Worm (Caenorhabditis elegans): ENCODE measurements around the gene hlb-1.
A peak's percentile ranks its signal among the peaks of the same experiment; 100 is the strongest.

hlb-1 gene

ce11 chrX:13903769-13904168, 21.2 kb upstream of the hlb-1 start:
- TF ChIP-seq sox-2 (GFP tag; IDR thresholded peaks at IDR 0.05) (no peak), odd-2 (tag; optimal IDR thresholded peaks at IDR 0.05) (no peak), gmeb-2 (tag; optimal IDR thresholded peaks at IDR 0.05) (no peak), T23F11.4 (GFP tag; optimal IDR thresholded peaks at IDR 0.05) (no peak)

ce11 chrX:13903328-13903727, 20.8 kb upstream of the hlb-1 start, which contains the start of gene sra-39:
Gene sra-39 (minus strand): TSS chrX:13903428.
- no peak for TF ChIP-seq ama-1 (optimal IDR thresholded peaks at IDR 0.05)
- TF ChIP-seq T23F11.4 (GFP tag; optimal IDR thresholded peaks at IDR 0.05), result no peak
- TF ChIP-seq ceh-24 (tag; optimal IDR thresholded peaks at IDR 0.05), result no peak
- TF ChIP-seq sdc-2 (tag; optimal IDR thresholded peaks at IDR 0.05), result no peak

ce11 chrX:13900047-13900446, 17.5 kb upstream of the hlb-1 start, which contains the start of gene sra-38:
Gene sra-38 (minus strand): TSS chrX:13900147.
- no peak for TF ChIP-seq K02D7.2 (tag; optimal IDR thresholded peaks at IDR 0.05)

DNA sequence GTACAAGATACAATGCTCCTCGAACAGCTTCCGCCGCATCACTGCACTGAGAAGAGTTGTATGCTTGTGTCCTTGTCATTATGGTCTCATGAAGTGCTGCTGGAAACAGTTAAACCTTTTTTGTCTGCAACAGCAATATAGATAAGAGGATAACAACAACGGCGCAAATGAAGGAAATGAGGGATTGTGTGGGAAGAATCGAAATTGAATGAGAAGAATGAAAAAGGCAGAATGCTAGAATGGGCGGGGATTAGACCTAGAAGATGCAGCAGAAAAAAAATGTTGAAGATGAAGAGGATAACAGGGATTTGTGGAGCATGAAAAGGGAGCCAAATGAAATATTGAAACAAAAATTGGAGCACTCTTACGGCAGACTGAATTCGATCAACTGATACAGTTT, 10.7 kb upstream of the hlb-1 start, which contains the start of gene sra-37:
TSS of gene sra-37 (minus strand) at position 101 of the 400 bp plus-strand sequence.
- no peak for TF ChIP-seq rnt-1 (tag; optimal IDR thresholded peaks at IDR 0.05)
- no peak for TF ChIP-seq ceh-34 (tag; optimal IDR thresholded peaks at IDR 0.05)
- TF ChIP-seq elt-2 (tag; optimal IDR thresholded peaks at IDR 0.05), result no peak
- no peak for TF ChIP-seq pag-3 (tag; optimal IDR thresholded peaks at IDR 0.05; ENCODE audit: borderline replicate concordance)
- TF ChIP-seq F13H6.1 (tag; optimal IDR thresholded peaks at IDR 0.05), result no peak
- no peak for TF ChIP-seq ceh-31 (tag; optimal IDR thresholded peaks at IDR 0.05)
- no peak for TF ChIP-seq fax-1 (tag; optimal IDR thresholded peaks at IDR 0.05)
- no peak for TF ChIP-seq ceh-6 (GFP tag; optimal IDR thresholded peaks at IDR 0.05)
- TF ChIP-seq unc-55 (GFP tag; optimal IDR thresholded peaks at IDR 0.05), result no peak
- no peak for TF ChIP-seq hlh-15 (tag; optimal IDR thresholded peaks at IDR 0.05)
- no peak for TF ChIP-seq pha-4 (tag; optimal IDR thresholded peaks at IDR 0.05)
- TF ChIP-seq unc-3 (GFP tag; conservative IDR thresholded peaks at IDR 0.05), result no peak
- TF ChIP-seq unc-3 (tag; optimal IDR thresholded peaks at IDR 0.05), result no peak
- no peak for TF ChIP-seq hlh-30 (tag; optimal IDR thresholded peaks at IDR 0.05; ENCODE audit: insufficient read depth)
- TF ChIP-seq unc-42 (tag; optimal IDR thresholded peaks at IDR 0.05), result no peak
- no peak for TF ChIP-seq ets-4 (tag; optimal IDR thresholded peaks at IDR 0.05)
- TF ChIP-seq unc-86 (tag; optimal IDR thresholded peaks at IDR 0.05), result no peak
- no peak for TF ChIP-seq zip-5 (tag; optimal IDR thresholded peaks at IDR 0.05)
- TF ChIP-seq sdc-2 (tag; optimal IDR thresholded peaks at IDR 0.05), result no peak
- TF ChIP-seq sox-4 (tag; optimal IDR thresholded peaks at IDR 0.05), result no peak
- no peak for TF ChIP-seq ahr-1 (tag; optimal IDR thresholded peaks at IDR 0.05)

DNA sequence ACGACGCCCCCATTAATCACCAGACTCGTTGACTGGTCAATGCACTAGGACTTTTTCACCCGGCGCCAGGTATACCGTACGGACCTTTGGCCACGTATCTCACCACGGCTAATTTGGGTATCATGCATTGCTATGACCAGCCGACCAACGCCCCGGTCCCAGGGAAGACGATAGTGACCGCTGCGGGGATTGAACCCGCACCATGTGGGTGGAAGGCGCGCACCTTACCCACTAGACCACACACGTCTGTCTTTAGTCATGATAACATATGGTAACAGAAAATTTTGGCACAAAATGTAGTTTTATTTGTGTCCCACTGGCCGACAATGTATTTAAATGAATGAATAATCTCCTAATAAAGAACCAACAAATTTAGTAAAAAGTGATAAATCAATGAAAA, 3.7 kb upstream of the hlb-1 start:
- TF ChIP-seq dve-1 (tag; optimal IDR thresholded peaks at IDR 0.05) (no peak), tbx-7 (tag; optimal IDR thresholded peaks at IDR 0.05) (no peak), gmeb-2 (tag; optimal IDR thresholded peaks at IDR 0.05) (no peak), hlh-13 (GFP tag; optimal IDR thresholded peaks at IDR 0.05) (no peak), pat-9 (tag; optimal IDR thresholded peaks at IDR 0.05) (no peak), ceh-34 (tag; optimal IDR thresholded peaks at IDR 0.05) (no peak)

ce11 chrX:13885131-13885530, 2.6 kb upstream of the hlb-1 start:
- TF ChIP-seq elt-2 (tag; optimal IDR thresholded peaks at IDR 0.05) (peak; percentile 85), eyg-1 (tag; optimal IDR thresholded peaks at IDR 0.05) (no peak)
